Worm (Caenorhabditis elegans) whole organism, L1 larva: ENCODE data around the gene Y73B6BL.29.

ENCODE experiments used
- C04F5.9 ChIP-seq: sonication (generic microtip); optimal IDR thresholded peaks from 2 replicates; lab custom pipeline; 2016; ENCODE audit warnings: missing genetic modification characterization, missing compliant biosample characterization
- Y116A8C.19 ChIP-seq: sonication (generic microtip); optimal IDR thresholded peaks from 2 replicates; lab custom pipeline; 2016; ENCODE audit warnings: missing compliant biosample characterization, missing genetic modification characterization, borderline replicate concordance
- alr-1 ChIP-seq: fragments of 200-800 bp; sonication (Bioruptor generic); optimal IDR thresholded peaks from 2 replicates; lab custom pipeline; 2018; ENCODE audit warnings: borderline replicate concordance, mild to moderate bottlenecking, missing genetic modification characterization, missing compliant biosample characterization
- aly-2 ChIP-seq: fragments of 150-350 bp; optimal IDR thresholded peaks from 2 replicates; lab custom pipeline; 2014; ENCODE audit warnings: missing biosample characterization, missing genetic modification characterization
- ama-1 ChIP-seq: fragments of 150-350 bp; optimal IDR thresholded peaks from 2 replicates; lab custom pipeline; 2014
- blmp-1 ChIP-seq: fragments of 150-350 bp; optimal IDR thresholded peaks from 2 replicates; lab custom pipeline; 2014; ENCODE audit warnings: missing biosample characterization, missing genetic modification characterization
- ceh-63 ChIP-seq: fragments of 200-800 bp; sonication (Bioruptor generic); optimal IDR thresholded peaks from 2 replicates; lab custom pipeline; 2018; ENCODE audit warnings: mild to moderate bottlenecking, missing genetic modification characterization, missing compliant biosample characterization
- ceh-8 ChIP-seq: fragments of 200-800 bp; sonication (Bioruptor generic); optimal IDR thresholded peaks from 2 replicates; lab custom pipeline; 2018; ENCODE audit warnings: mild to moderate bottlenecking, missing genetic modification characterization, moderate library complexity, missing compliant biosample characterization
- ceh-88 ChIP-seq: fragments of 200-800 bp; sonication (Bioruptor generic); IDR thresholded peaks from 2 replicates; pipeline ENCODE4 v1.3.6; 2022; ENCODE audit warnings: missing genetic modification characterization, missing compliant biosample characterization
- ceh-90 ChIP-seq: sonication (generic microtip); optimal IDR thresholded peaks from 2 replicates; lab custom pipeline; 2016; ENCODE audit warnings: missing genetic modification characterization, missing compliant biosample characterization
- ces-1 ChIP-seq: fragments of 150-350 bp; optimal IDR thresholded peaks from 2 replicates; lab custom pipeline; 2014; ENCODE audit warnings: missing biosample characterization, missing genetic modification reagents, missing genetic modification characterization
- egl-27 ChIP-seq, 2 experiments: fragments of 150-350 bp in 1 of 2; sonication (generic microtip); optimal IDR thresholded peaks; 3 replicates each; lab custom pipeline; 2017 to 2018; ENCODE audit warnings: missing biosample characterization in 2 of 2, missing genetic modification characterization in 2 of 2, missing genetic modification reagents in 2 of 2
- elt-2 ChIP-seq: sonication (generic microtip); optimal IDR thresholded peaks from 2 replicates; lab custom pipeline; 2016; ENCODE audit warnings: missing genetic modification characterization, mild to moderate bottlenecking, inconsistent platforms, missing compliant biosample characterization, missing genetic modification reagents
- elt-3 ChIP-seq, 6 experiments: fragments of 150-350 bp in 1 of 6; sonication (generic microtip); optimal IDR thresholded peaks; 2 replicates each; lab custom pipeline; 2017 to 2018; ENCODE audit warnings: missing biosample characterization in 6 of 6, missing genetic modification characterization in 6 of 6, inconsistent platforms in 1 of 6
- ets-5 ChIP-seq: fragments of 200-800 bp; sonication (Bioruptor generic); IDR thresholded peaks from 2 replicates; pipeline ENCODE4 v1.3.6; 2022; ENCODE audit warnings: missing genetic modification characterization, missing compliant biosample characterization
- fkh-4 ChIP-seq: sonication (generic microtip); optimal IDR thresholded peaks from 2 replicates; lab custom pipeline; 2016; ENCODE audit warnings: missing compliant biosample characterization, missing genetic modification characterization, borderline replicate concordance
- fkh-8 ChIP-seq: sonication (generic microtip); optimal IDR thresholded peaks from 2 replicates; lab custom pipeline; 2016; ENCODE audit warnings: mild to moderate bottlenecking, missing genetic modification characterization, missing compliant biosample characterization
- grh-1 ChIP-seq: fragments of 200-800 bp; sonication (Bioruptor generic); IDR thresholded peaks from 2 replicates; pipeline ENCODE4 v1.3.6; 2022; ENCODE audit warnings: missing genetic modification reagents, missing genetic modification characterization, missing compliant biosample characterization
- hpl-2 ChIP-seq: fragments of 150-350 bp; optimal IDR thresholded peaks from 2 replicates; lab custom pipeline; 2014; ENCODE audit warnings: missing biosample characterization, missing genetic modification reagents, missing genetic modification characterization
- irx-1 ChIP-seq: sonication (generic microtip); optimal IDR thresholded peaks from 2 replicates; lab custom pipeline; 2016; ENCODE audit warnings: missing genetic modification characterization, missing compliant biosample characterization
- isw-1 ChIP-seq: fragments of 200-800 bp; sonication (Bioruptor generic); IDR thresholded peaks from 2 replicates; pipeline ENCODE4 v1.3.6; 2022; ENCODE audit warnings: missing genetic modification characterization, missing compliant biosample characterization
- lin-13 ChIP-seq: fragments of 150-350 bp; optimal IDR thresholded peaks from 2 replicates; lab custom pipeline; 2014; ENCODE audit warnings: missing biosample characterization, missing genetic modification reagents, missing genetic modification characterization
- lin-35 ChIP-seq, 2 experiments: fragments of 150-350 bp; optimal IDR thresholded peaks; 2 replicates each; lab custom pipeline; 2014; ENCODE audit warnings: missing biosample characterization in 2 of 2, missing genetic modification characterization in 2 of 2, missing genetic modification reagents in 2 of 2
- lin-39 ChIP-seq: fragments of 150-350 bp; optimal IDR thresholded peaks from 2 replicates; lab custom pipeline; 2014; ENCODE audit warnings: missing biosample characterization, missing genetic modification reagents, missing genetic modification characterization
- lsy-2 ChIP-seq, 2 experiments: fragments of 150-350 bp; optimal IDR thresholded peaks; 2 replicates each; lab custom pipeline; 2014; ENCODE audit warnings: missing biosample characterization in 2 of 2, missing genetic modification characterization in 2 of 2
- mab-9 ChIP-seq: fragments of 200-800 bp; sonication (Bioruptor generic); IDR thresholded peaks from 2 replicates; pipeline ENCODE4 v1.3.6; 2022; ENCODE audit warnings: missing genetic modification reagents, missing genetic modification characterization, missing compliant biosample characterization
- mdl-1 ChIP-seq, 2 experiments: fragments of 150-350 bp; optimal IDR thresholded peaks; 2 replicates each; lab custom pipeline; 2014 to 2017; ENCODE audit warnings: missing biosample characterization in 2 of 2, missing genetic modification characterization in 2 of 2, inconsistent platforms in 1 of 2
- mef-2 ChIP-seq: fragments of 150-350 bp; optimal IDR thresholded peaks from 2 replicates; lab custom pipeline; 2014; ENCODE audit warnings: missing biosample characterization, missing genetic modification characterization
- mep-1 ChIP-seq: fragments of 150-350 bp; optimal IDR thresholded peaks from 2 replicates; lab custom pipeline; 2014; ENCODE audit warnings: missing biosample characterization, missing genetic modification characterization
- nhr-11 ChIP-seq: fragments of 150-350 bp; optimal IDR thresholded peaks from 2 replicates; lab custom pipeline; 2014; ENCODE audit warnings: missing biosample characterization, missing genetic modification characterization
- nhr-12 ChIP-seq: sonication (generic microtip); optimal IDR thresholded peaks from 2 replicates; lab custom pipeline; 2017; ENCODE audit warnings: missing biosample characterization, missing genetic modification characterization
- nhr-19 ChIP-seq: fragments of 200-800 bp; sonication (Bioruptor generic); conservative IDR thresholded peaks from 2 replicates; pipeline ENCODE4 v1.3.6; 2022; ENCODE audit warnings: missing genetic modification characterization, missing compliant biosample characterization
- nhr-47 ChIP-seq: sonication (generic microtip); optimal IDR thresholded peaks from 2 replicates; lab custom pipeline; 2016; ENCODE audit warnings: mild to moderate bottlenecking, missing genetic modification characterization, moderate library complexity, missing compliant biosample characterization
- nhr-76 ChIP-seq: sonication (generic microtip); optimal IDR thresholded peaks from 2 replicates; lab custom pipeline; 2017; ENCODE audit warnings: missing biosample characterization, missing genetic modification characterization
- nhr-84 ChIP-seq: sonication (generic microtip); optimal IDR thresholded peaks from 2 replicates; lab custom pipeline; 2017; ENCODE audit warnings: missing biosample characterization, missing genetic modification characterization
- nhr-85 ChIP-seq: sonication (generic microtip); peaks from one replicate; lab custom pipeline; 2016; ENCODE audit warnings: missing genetic modification characterization, inconsistent platforms, missing compliant biosample characterization
- pag-3 ChIP-seq: sonication (generic microtip); optimal IDR thresholded peaks from 2 replicates; lab custom pipeline; 2017; ENCODE audit warnings: missing genetic modification characterization, mild to moderate bottlenecking, missing compliant biosample characterization, antibody characterized with exemption, borderline replicate concordance; ENCODE audit not compliant: insufficient read depth
- pax-3 ChIP-seq: fragments of 200-800 bp; sonication (Bioruptor generic); optimal IDR thresholded peaks from 2 replicates; lab custom pipeline; 2018; ENCODE audit warnings: mild to moderate bottlenecking, missing genetic modification characterization, moderate library complexity, missing compliant biosample characterization
- pqm-1 ChIP-seq: sonication (generic microtip); optimal IDR thresholded peaks from 3 replicates; lab custom pipeline; 2017; ENCODE audit warnings: missing biosample characterization, missing genetic modification characterization
- rnt-1 ChIP-seq: sonication (generic microtip); optimal IDR thresholded peaks from 2 replicates; lab custom pipeline; 2016; ENCODE audit warnings: mild to moderate bottlenecking, missing genetic modification characterization, moderate library complexity, missing compliant biosample characterization
- skn-1 ChIP-seq: fragments of 150-350 bp; optimal IDR thresholded peaks from 2 replicates; lab custom pipeline; 2014; ENCODE audit warnings: missing biosample characterization, missing genetic modification characterization
- snu-23 ChIP-seq: sonication (generic microtip); optimal IDR thresholded peaks from 2 replicates; lab custom pipeline; 2016; ENCODE audit warnings: missing genetic modification characterization, missing compliant biosample characterization
- sox-4 ChIP-seq: sonication (generic microtip); optimal IDR thresholded peaks from 2 replicates; lab custom pipeline; 2016; ENCODE audit warnings: missing genetic modification characterization, missing compliant biosample characterization
- sptf-1 ChIP-seq: fragments of 150-350 bp; optimal IDR thresholded peaks from 2 replicates; lab custom pipeline; 2014; ENCODE audit warnings: missing biosample characterization, missing genetic modification characterization
- sup-37 ChIP-seq: fragments of 200-800 bp; sonication (Bioruptor generic); optimal IDR thresholded peaks from 2 replicates; lab custom pipeline; 2018; ENCODE audit warnings: mild to moderate bottlenecking, missing genetic modification characterization, missing compliant biosample characterization
- tlp-1 ChIP-seq: fragments of 150-350 bp; optimal IDR thresholded peaks from 2 replicates; lab custom pipeline; 2014; ENCODE audit warnings: missing biosample characterization, missing genetic modification characterization
- unc-62 ChIP-seq: fragments of 150-350 bp; optimal IDR thresholded peaks from 2 replicates; lab custom pipeline; 2014; ENCODE audit warnings: missing biosample characterization, missing genetic modification reagents, missing genetic modification characterization
- unc-86 ChIP-seq: sonication (generic microtip); optimal IDR thresholded peaks from 2 replicates; lab custom pipeline; 2016; ENCODE audit warnings: missing genetic modification characterization, missing compliant biosample characterization
- unc-98 ChIP-seq: fragments of 200-800 bp; sonication (Bioruptor generic); IDR thresholded peaks from 2 replicates; pipeline ENCODE4 v1.3.6; 2022; ENCODE audit warnings: missing genetic modification characterization, missing compliant biosample characterization
- xbp-1 ChIP-seq: sonication (generic microtip); optimal IDR thresholded peaks from 2 replicates; lab custom pipeline; 2016; ENCODE audit warnings: missing genetic modification characterization, missing compliant biosample characterization
- ztf-11 ChIP-seq, 2 experiments: sonication (generic microtip); optimal IDR thresholded peaks; 2 replicates each; lab custom pipeline; 2016 to 2017; ENCODE audit warnings: missing genetic modification characterization in 2 of 2, missing biosample characterization in 1 of 2, missing compliant biosample characterization in 1 of 2
- ztf-4 ChIP-seq: fragments of 150-350 bp; optimal IDR thresholded peaks from 2 replicates; lab custom pipeline; 2014; ENCODE audit warnings: missing biosample characterization, missing genetic modification characterization

The Y73B6BL.29 gene

ce11 chrIV:6336748-6337147 is 15.0 kb downstream of the Y73B6BL.29 start (continued):
- TF ChIP-seq ceh-8 (GFP tag; lab: Kevin White, UChicago), result peak; percentile 82
- TF ChIP-seq ceh-63 (GFP tag; lab: Kevin White, UChicago), result no peak
- TF ChIP-seq egl-27 (tag; optimal IDR thresholded peaks at IDR 0.05; lab: Kevin White, UChicago), result peak; percentile 40 to 58
- peak; percentile 90 for TF ChIP-seq sup-37 (GFP tag; lab: Kevin White, UChicago)
- TF ChIP-seq nhr-19 (GFP tag; lab: Robert Waterston, UW), result peak; percentile 95
- peak; percentile 91 to 92 for TF ChIP-seq lsy-2 (tag; optimal IDR thresholded peaks at IDR 0.05; lab: Kevin White, UChicago)
- peak; percentile 97 for TF ChIP-seq elt-2 (tag; lab: Kevin White, UChicago)
- no peak for TF ChIP-seq nhr-84 (tag; lab: Kevin White, UChicago)
- no peak for TF ChIP-seq Y116A8C.19 (tag; lab: Kevin White, UChicago)
- TF ChIP-seq fkh-8 (tag; lab: Kevin White, UChicago), result peak; percentile 96
- TF ChIP-seq alr-1, result no peak
- TF ChIP-seq ztf-11 (tag; optimal IDR thresholded peaks at IDR 0.05; lab: Kevin White, UChicago), result peak in 1 of 2 experiments; percentile 95
- no peak for TF ChIP-seq ets-5 (GFP tag; lab: Robert Waterston, UW)
- TF ChIP-seq irx-1, result peak; percentile 94
- TF ChIP-seq nhr-47, result peak; percentile 97
- TF ChIP-seq pax-3 (tag; lab: Kevin White, UChicago), result peak; percentile 92
- peak; percentile 87 for TF ChIP-seq sox-4
- no peak for TF ChIP-seq aly-2 (tag; lab: Kevin White, UChicago)
- no peak for TF ChIP-seq nhr-76 (tag; lab: Kevin White, UChicago)
- TF ChIP-seq blmp-1 (tag; lab: Kevin White, UChicago), result peak; percentile 99
- peak; percentile 61 for TF ChIP-seq fkh-4
- TF ChIP-seq elt-3 (tag; optimal IDR thresholded peaks at IDR 0.05; lab: Kevin White, UChicago), result peak in 3 of 6 experiments; percentile 49 to 97 (median 92)
- TF ChIP-seq unc-62 (GFP tag; lab: Kevin White, UChicago), result no peak
- no peak for TF ChIP-seq ces-1 (GFP tag; lab: Kevin White, UChicago)
- TF ChIP-seq nhr-12 (tag; lab: Kevin White, UChicago), result no peak
- peak; percentile 98 for TF ChIP-seq ztf-4 (tag; lab: Kevin White, UChicago)
- peak; percentile 88 for TF ChIP-seq mab-9 (GFP tag; lab: Robert Waterston, UW)
- TF ChIP-seq sptf-1 (tag; lab: Kevin White, UChicago), result no peak
- TF ChIP-seq ama-1, result peak; percentile 66
- TF ChIP-seq hpl-2 (GFP tag; lab: Kevin White, UChicago), result peak; percentile 74
- TF ChIP-seq mdl-1 (tag; optimal IDR thresholded peaks at IDR 0.05; lab: Kevin White, UChicago), result peak; percentile 32 to 100
- TF ChIP-seq C04F5.9 (tag; lab: Kevin White, UChicago), result peak; percentile 83
- TF ChIP-seq lin-35 (GFP tag; optimal IDR thresholded peaks at IDR 0.05; lab: Kevin White, UChicago), result peak; percentile 73 to 93
- peak; percentile 90 for TF ChIP-seq grh-1 (GFP tag; lab: Robert Waterston, UW)
- TF ChIP-seq mef-2 (tag; lab: Kevin White, UChicago), result peak; percentile 34
- TF ChIP-seq unc-98 (GFP tag; lab: Robert Waterston, UW), result peak; percentile 64; the same call in 1 of the 2 replicates
- TF ChIP-seq pag-3 (tag; lab: Kevin White, UChicago), result no peak
- peak; percentile 87 for TF ChIP-seq lin-13 (GFP tag; lab: Kevin White, UChicago)
- TF ChIP-seq isw-1 (GFP tag; lab: Robert Waterston, UW), result peak; percentile 70
- peak; percentile 97 for TF ChIP-seq xbp-1 (tag; lab: Kevin White, UChicago)
- TF ChIP-seq snu-23, result peak; percentile 97
- TF ChIP-seq pqm-1, result no peak
- TF ChIP-seq unc-86 (tag; lab: Kevin White, UChicago), result peak; percentile 92
- TF ChIP-seq nhr-11 (tag; lab: Kevin White, UChicago), result peak; percentile 73
- TF ChIP-seq lin-39 (tag; lab: Kevin White, UChicago), result peak; percentile 94
- TF ChIP-seq rnt-1 (tag; lab: Kevin White, UChicago), result peak; percentile 88
- TF ChIP-seq ceh-90 (tag; lab: Kevin White, UChicago), result no peak
- TF ChIP-seq ceh-88 (GFP tag; lab: Robert Waterston, UW), result peak; percentile 85
- peak; percentile 99 for TF ChIP-seq mep-1
- TF ChIP-seq skn-1 (tag; lab: Kevin White, UChicago), result peak; percentile 94
- no peak for TF ChIP-seq tlp-1 (tag; lab: Kevin White, UChicago)
- peak; percentile 100 for TF ChIP-seq nhr-85 (tag; lab: Kevin White, UChicago)
- TF ChIP-seq, all 84 proteins: peak for 64
